Worm (Caenorhabditis elegans) whole organism, late embryonic: ENCODE data around the gene Y73B6BL.31.

Experiments
- ceh-48 ChIP-seq: sonication (generic microtip); optimal IDR thresholded peaks from 2 replicates; lab custom pipeline; 2016; ENCODE audit warnings: missing genetic modification characterization, inconsistent platforms, missing compliant biosample characterization
- dmd-4 ChIP-seq: sonication (generic microtip); optimal IDR thresholded peaks from 2 replicates; lab custom pipeline; 2016; ENCODE audit warnings: borderline replicate concordance, missing genetic modification characterization, missing compliant biosample characterization
- dve-1 ChIP-seq: sonication (generic microtip); optimal IDR thresholded peaks from 2 replicates; lab custom pipeline; 2017; ENCODE audit warnings: antibody characterized with exemption, mild to moderate bottlenecking, missing genetic modification characterization, missing compliant biosample characterization
- elt-2 ChIP-seq: sonication (generic microtip); optimal IDR thresholded peaks from 2 replicates; lab custom pipeline; 2016; ENCODE audit warnings: missing genetic modification reagents, missing genetic modification characterization, missing compliant biosample characterization
- fkh-10 ChIP-seq: fragments of 150-350 bp; optimal IDR thresholded peaks from 2 replicates; lab custom pipeline; 2014; ENCODE audit warnings: missing biosample characterization, missing genetic modification reagents, missing genetic modification characterization
- hlh-30 ChIP-seq: sonication (generic microtip); optimal IDR thresholded peaks from 2 replicates; lab custom pipeline; 2017; ENCODE audit warnings: antibody characterized with exemption, missing genetic modification characterization, missing compliant biosample characterization; ENCODE audit not compliant: insufficient read depth
- nhr-11 ChIP-seq: fragments of 150-350 bp; optimal IDR thresholded peaks from 2 replicates; lab custom pipeline; 2014; ENCODE audit warnings: missing biosample characterization, missing genetic modification characterization
- pqm-1 ChIP-seq: sonication (generic microtip); optimal IDR thresholded peaks from 2 replicates; lab custom pipeline; 2016; ENCODE audit warnings: missing genetic modification characterization, missing compliant biosample characterization
- sox-2 ChIP-seq: fragments of 200-800 bp; sonication (Bioruptor generic); IDR thresholded peaks from 2 replicates; pipeline ENCODE4 v1.3.6; 2022; ENCODE audit warnings: missing genetic modification reagents, missing genetic modification characterization, missing compliant biosample characterization
- sox-4 ChIP-seq: sonication (generic microtip); optimal IDR thresholded peaks from 2 replicates; lab custom pipeline; 2017; ENCODE audit warnings: mild to moderate bottlenecking, missing genetic modification characterization, inconsistent platforms, missing compliant biosample characterization
- zip-5 ChIP-seq: sonication (generic microtip); optimal IDR thresholded peaks from 2 replicates; lab custom pipeline; 2016; ENCODE audit warnings: missing genetic modification characterization, missing compliant biosample characterization

- TF ChIP-seq sox-2 (GFP tag; lab: Robert Waterston, UW): no peak
- no peak for TF ChIP-seq fkh-10 (GFP tag; lab: Kevin White, UChicago)
- TF ChIP-seq dve-1 (tag; lab: Kevin White, UChicago): no peak
- TF ChIP-seq dmd-4 (tag; lab: Kevin White, UChicago): no peak
- no peak for TF ChIP-seq ceh-48 (tag; lab: Kevin White, UChicago)
- TF ChIP-seq zip-5: no peak
- no peak for TF ChIP-seq sox-4
- TF ChIP-seq nhr-11 (tag; lab: Kevin White, UChicago): no peak
- TF ChIP-seq elt-2 (tag; lab: Kevin White, UChicago): no peak
- TF ChIP-seq hlh-30 (tag; lab: Kevin White, UChicago): no peak
- no peak for TF ChIP-seq pqm-1
These were observed 20.5 kb upstream of the Y73B6BL.31 start, which contains the start of gene puf-11 for ce11 chrIV:6421183-6421635.
